Fruit fly (Drosophila melanogaster) whole organism, prepupa: ENCODE measurements around the gene dmrt93B.

Experiments used
- Blimp-1 ChIP-seq: fragments of 200-800 bp; sonication (Bioruptor generic); optimal IDR thresholded peaks from 3 replicates; lab custom pipeline; 2017; ENCODE audit warnings: missing biosample characterization, missing genetic modification characterization, mild to moderate bottlenecking, moderate library complexity, missing genetic modification reagents
- CG11294 ChIP-seq: fragments of 200-800 bp; sonication (Bioruptor generic); IDR thresholded peaks from 2 replicates; pipeline ENCODE4 v1.3.6; 2022; ENCODE audit warnings: missing biosample characterization, missing genetic modification characterization
- CG15336 ChIP-seq: fragments of 200-800 bp; sonication (Bioruptor generic); IDR thresholded peaks from 2 replicates; pipeline ENCODE4 v1.3.6; 2022; ENCODE audit warnings: missing biosample characterization, missing genetic modification characterization
- CG16779 ChIP-seq: fragments of 200-800 bp; sonication (Bioruptor generic); optimal IDR thresholded peaks from 3 replicates; lab custom pipeline; 2017; ENCODE audit warnings: missing biosample characterization, mild to moderate bottlenecking, missing genetic modification characterization
- CG3032 ChIP-seq: fragments of 200-800 bp; optimal IDR thresholded peaks from 2 replicates; lab custom pipeline; 2019; ENCODE audit warnings: missing biosample characterization, mild to moderate bottlenecking, missing genetic modification characterization, moderate library complexity
- CG32006 ChIP-seq: fragments of 200-800 bp; sonication (Bioruptor generic); optimal IDR thresholded peaks from 3 replicates; lab custom pipeline; 2017; ENCODE audit warnings: missing biosample characterization, mild to moderate bottlenecking, missing genetic modification characterization
- CG34406 ChIP-seq: fragments of 200-800 bp; sonication (Bioruptor generic); optimal IDR thresholded peaks from 3 replicates; lab custom pipeline; 2016; ENCODE audit warnings: missing biosample characterization, missing genetic modification characterization
- CG3919 ChIP-seq: fragments of 200-800 bp; sonication (Bioruptor generic); optimal IDR thresholded peaks from 3 replicates; lab custom pipeline; 2016; ENCODE audit warnings: missing biosample characterization, missing genetic modification characterization
- CG6163 ChIP-seq: fragments of 200-800 bp; sonication (Bioruptor generic); IDR thresholded peaks from 3 replicates; pipeline ENCODE4 v1.3.6; 2022; ENCODE audit warnings: missing biosample characterization, missing genetic modification characterization
- CG6276 ChIP-seq: fragments of 200-800 bp; sonication (Bioruptor generic); optimal IDR thresholded peaks from 2 replicates; lab custom pipeline; 2017; ENCODE audit warnings: missing biosample characterization, mild to moderate bottlenecking, missing genetic modification characterization
- CG6792 ChIP-seq: fragments of 200-800 bp; sonication (Bioruptor generic); optimal IDR thresholded peaks from 3 replicates; lab custom pipeline; 2016; ENCODE audit warnings: missing biosample characterization, missing genetic modification characterization
- CG6808 ChIP-seq: fragments of 200-800 bp; sonication (Bioruptor generic); optimal IDR thresholded peaks from 3 replicates; lab custom pipeline; 2017; ENCODE audit warnings: missing biosample characterization, missing genetic modification characterization, mild to moderate bottlenecking, moderate library complexity, missing genetic modification reagents
- CG8319 ChIP-seq: fragments of 200-800 bp; sonication (Bioruptor generic); optimal IDR thresholded peaks from 3 replicates; lab custom pipeline; 2016; ENCODE audit warnings: missing biosample characterization, missing genetic modification characterization
- Eip78C ChIP-seq: fragments of 200-800 bp; sonication (Bioruptor generic); peaks from one replicate; lab custom pipeline; 2016; ENCODE audit warnings: missing biosample characterization, missing genetic modification characterization
- Eip93F ChIP-seq: fragments of 200-800 bp; sonication (Bioruptor generic); optimal IDR thresholded peaks from 2 replicates; lab custom pipeline; 2016; ENCODE audit warnings: missing biosample characterization, mild to moderate bottlenecking, missing genetic modification characterization
- Gug ChIP-seq: fragments of 200-800 bp; sonication (Bioruptor generic); IDR thresholded peaks from 2 replicates; pipeline ENCODE4 v1.3.6; 2022; ENCODE audit warnings: missing biosample characterization, missing genetic modification characterization
- Hr39 ChIP-seq: fragments of 200-800 bp; sonication (Bioruptor generic); optimal IDR thresholded peaks from 2 replicates; lab custom pipeline; 2016; ENCODE audit warnings: missing biosample characterization, missing genetic modification characterization
- Hr4 ChIP-seq: fragments of 200-800 bp; sonication (Bioruptor generic); optimal IDR thresholded peaks from 3 replicates; lab custom pipeline; 2016; ENCODE audit warnings: missing biosample characterization, missing genetic modification characterization
- Smox ChIP-seq: fragments of 200-800 bp; sonication (Bioruptor generic); optimal IDR thresholded peaks from 3 replicates; lab custom pipeline; 2016; ENCODE audit warnings: missing biosample characterization, missing genetic modification characterization
- Sox102F ChIP-seq: fragments of 200-800 bp; sonication (Bioruptor generic); optimal IDR thresholded peaks from 2 replicates; lab custom pipeline; 2016; ENCODE audit warnings: missing biosample characterization, mild to moderate bottlenecking, missing genetic modification characterization
- Sox14 ChIP-seq: fragments of 200-800 bp; sonication (Bioruptor generic); optimal IDR thresholded peaks from 3 replicates; lab custom pipeline; 2016; ENCODE audit warnings: missing biosample characterization, missing genetic modification characterization
- Sox15 ChIP-seq: fragments of 200-800 bp; sonication (Bioruptor generic); optimal IDR thresholded peaks from 3 replicates; lab custom pipeline; 2016; ENCODE audit warnings: missing biosample characterization, missing genetic modification characterization
- acj6 ChIP-seq: fragments of 200-800 bp; sonication (Bioruptor generic); optimal IDR thresholded peaks from 3 replicates; lab custom pipeline; 2016; ENCODE audit warnings: missing biosample characterization, missing genetic modification characterization
- cyc ChIP-seq: fragments of 200-800 bp; sonication (Bioruptor generic); optimal IDR thresholded peaks from 3 replicates; lab custom pipeline; 2016; ENCODE audit warnings: missing biosample characterization, missing genetic modification characterization
- dsx ChIP-seq: fragments of 200-800 bp; optimal IDR thresholded peaks from 3 replicates; lab custom pipeline; 2019; ENCODE audit warnings: missing biosample characterization, mild to moderate bottlenecking, missing genetic modification characterization, moderate library complexity; ENCODE audit not compliant: poor library complexity, severe bottlenecking
- eg ChIP-seq: fragments of 200-800 bp; sonication (Bioruptor generic); IDR thresholded peaks from 3 replicates; pipeline ENCODE4 v1.3.6; 2022; ENCODE audit warnings: missing biosample characterization, missing genetic modification characterization
- fd59A ChIP-seq: fragments of 200-800 bp; sonication (Bioruptor generic); optimal IDR thresholded peaks from 2 replicates; lab custom pipeline; 2017; ENCODE audit warnings: missing biosample characterization, mild to moderate bottlenecking, missing genetic modification characterization, missing genetic modification reagents
- fkh ChIP-seq: fragments of 200-800 bp; sonication (Bioruptor generic); optimal IDR thresholded peaks from 3 replicates; lab custom pipeline; 2017; ENCODE audit warnings: missing biosample characterization, mild to moderate bottlenecking, missing genetic modification characterization, moderate library complexity
- net ChIP-seq: fragments of 200-800 bp; sonication (Bioruptor generic); optimal IDR thresholded peaks from 3 replicates; lab custom pipeline; 2016; ENCODE audit warnings: missing biosample characterization, missing genetic modification characterization
- pdm3 ChIP-seq: fragments of 200-800 bp; sonication (Bioruptor generic); optimal IDR thresholded peaks from 3 replicates; lab custom pipeline; 2016; ENCODE audit warnings: missing biosample characterization, missing genetic modification characterization
- spab ChIP-seq: fragments of 200-800 bp; sonication (Bioruptor generic); optimal IDR thresholded peaks from 2 replicates; lab custom pipeline; 2017; ENCODE audit warnings: missing biosample characterization, mild to moderate bottlenecking, missing genetic modification characterization, missing genetic modification reagents
- svp ChIP-seq: fragments of 200-800 bp; sonication (Bioruptor generic); peaks from one replicate; lab custom pipeline; 2016; ENCODE audit warnings: missing biosample characterization, missing genetic modification characterization
- vri ChIP-seq: fragments of 200-800 bp; sonication (Bioruptor generic); optimal IDR thresholded peaks from 3 replicates; lab custom pipeline; 2016; ENCODE audit warnings: missing biosample characterization, mild to moderate bottlenecking, missing genetic modification characterization

dmrt93B gene

dm6 chr3R:21065010-21065695, 8.7 kb upstream of the dmrt93B start, which contains the start of gene AnxB9 (continued):
- TF ChIP-seq Sox102F (no peak), Blimp-1 (no peak), CG15336 (GFP tag; lab: Robert Waterston, UW) (peak; percentile 49; the same call in 1 of the 2 replicates), CG6792 (GFP tag; lab: Kevin White, UChicago) (no peak), Gug (GFP tag; lab: Robert Waterston, UW) (no peak), Eip93F (GFP tag; lab: Kevin White, UChicago) (no peak), CG16779 (tag; lab: Kevin White, UChicago) (peak; percentile 65), Sox14 (GFP tag; lab: Kevin White, UChicago) (peak; percentile 17), fkh (GFP tag; lab: Kevin White, UChicago) (peak; percentile 83)

- TF ChIP-seq CG11294 (no peak), CG8319 (GFP tag; lab: Kevin White, UChicago) (peak; percentile 50), cyc (GFP tag; lab: Kevin White, UChicago) (no peak), Eip78C (GFP tag; lab: Kevin White, UChicago) (peak; percentile 39), Blimp-1 (no peak), CG6276 (GFP tag; lab: Kevin White, UChicago) (peak; percentile 2), Hr4 (GFP tag; lab: Kevin White, UChicago) (peak; percentile 14), svp (GFP tag; lab: Kevin White, UChicago) (no peak), CG34406 (GFP tag; lab: Kevin White, UChicago) (no peak), eg (GFP tag; lab: Robert Waterston, UW) (peak; percentile 55; the same call in 1 of the 3 replicates), pdm3 (no peak), dsx (GFP tag; lab: Kevin White, UChicago) (no peak)
These were observed 8.1 kb upstream of the dmrt93B start for dm6 chr3R:21065696-21066080.

dm6 chr3R:21066469-21067284, 7.1 kb upstream of the dmrt93B start:
- TF ChIP-seq vri (GFP tag; lab: Kevin White, UChicago) (no peak), CG6163 (GFP tag; lab: Robert Waterston, UW) (no peak), CG6276 (GFP tag; lab: Kevin White, UChicago) (no peak), Smox (GFP tag; lab: Kevin White, UChicago) (no peak), CG6808 (GFP tag; lab: Kevin White, UChicago) (no peak), fkh (GFP tag; lab: Kevin White, UChicago) (peak; percentile 71), Eip78C (GFP tag; lab: Kevin White, UChicago) (peak; percentile 46), Sox15 (GFP tag; lab: Kevin White, UChicago) (no peak), acj6 (GFP tag; lab: Kevin White, UChicago) (no peak), CG3032 (no peak), Hr39 (no peak), CG15336 (GFP tag; lab: Robert Waterston, UW) (0 out of 2 replicates have a peak, but pooled peaks have one; percentile 32), cyc (GFP tag; lab: Kevin White, UChicago) (no peak), Blimp-1 (peak; percentile 12), net (GFP tag; lab: Kevin White, UChicago) (no peak), CG32006 (GFP tag; lab: Kevin White, UChicago) (no peak), Gug (GFP tag; lab: Robert Waterston, UW) (no peak), eg (GFP tag; lab: Robert Waterston, UW) (peak; percentile 16; the same call in 1 of the 3 replicates)

- TF ChIP-seq vri (GFP tag; lab: Kevin White, UChicago) = peak; percentile 65
- no peak for TF ChIP-seq CG16779 (tag; lab: Kevin White, UChicago)
These were observed 6.3 kb upstream of the dmrt93B start for dm6 chr3R:21067543-21067942.

dm6 chr3R:21069742-21070141, 4.1 kb upstream of the dmrt93B start:
- TF ChIP-seq CG8319 (GFP tag; lab: Kevin White, UChicago) = no peak
- no peak for TF ChIP-seq acj6 (GFP tag; lab: Kevin White, UChicago)
- TF ChIP-seq fd59A (GFP tag; lab: Kevin White, UChicago) = no peak
- TF ChIP-seq Eip78C (GFP tag; lab: Kevin White, UChicago) = no peak
- no peak for TF ChIP-seq Smox (GFP tag; lab: Kevin White, UChicago)
- no peak for TF ChIP-seq CG15336 (GFP tag; lab: Robert Waterston, UW)
- no peak for TF ChIP-seq Eip93F (GFP tag; lab: Kevin White, UChicago)
- no peak for TF ChIP-seq spab (GFP tag; lab: Kevin White, UChicago)
- TF ChIP-seq CG3919 (GFP tag; lab: Kevin White, UChicago) = no peak
